Worm (Caenorhabditis elegans): Measurements from ENCODE around the gene ZK1290.15.

DNA sequence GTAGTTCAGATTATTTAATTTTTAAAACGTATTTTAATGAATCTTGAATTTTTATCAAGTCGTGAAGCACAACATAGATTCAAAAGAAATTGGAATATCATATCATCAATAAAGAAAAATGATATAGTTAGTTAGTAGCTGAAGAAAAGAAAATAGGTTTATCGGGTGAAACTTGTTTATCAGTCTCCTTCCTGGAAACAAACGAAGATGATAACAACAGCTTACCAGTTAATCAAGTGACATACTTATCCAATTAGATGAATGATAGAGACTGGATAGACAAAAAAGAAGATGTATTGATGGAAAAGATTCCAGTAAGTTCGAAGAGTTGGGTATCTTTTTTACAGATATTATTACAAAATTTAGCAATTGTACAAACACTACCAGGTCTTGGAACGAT lies 19.6 kb downstream of the ZK1290.15 start:
- TF ChIP-seq nhr-120 (GFP tag; IDR thresholded peaks at IDR 0.05) (no peak), F49E8.2 (tag; optimal IDR thresholded peaks at IDR 0.05; ENCODE audit: insufficient read depth) (no peak), sea-2 (GFP tag; IDR thresholded peaks at IDR 0.05) (no peak), B0019.2 (GFP tag; conservative IDR thresholded peaks at IDR 0.05) (no peak), ZK185.1 (tag; optimal IDR thresholded peaks at IDR 0.05; ENCODE audit: poor library complexity, severe bottlenecking) (no peak), efl-1 (GFP tag; optimal IDR thresholded peaks at IDR 0.05) (no peak), lsl-1 (GFP tag; optimal IDR thresholded peaks at IDR 0.05) (no peak)

Measured in whole organism, young adult.